Fruit fly (Drosophila melanogaster): Measurements from ENCODE around the gene Gel.

- TF ChIP-seq gl (tag; optimal IDR thresholded peaks at IDR 0.05): no peak
- no peak for TF ChIP-seq rn (GFP tag; IDR thresholded peaks at IDR 0.05)
- TF ChIP-seq Pif1A (GFP tag; optimal IDR thresholded peaks at IDR 0.05): no peak
- no peak for TF ChIP-seq CG15710 (tag; optimal IDR thresholded peaks at IDR 0.05)
- no peak for TF ChIP-seq Ets98B (GFP tag; IDR thresholded peaks at IDR 0.05)
- no peak for TF ChIP-seq CG4496 (GFP tag; IDR thresholded peaks at IDR 0.05)
- no peak for TF ChIP-seq CG32121 (GFP tag; IDR thresholded peaks at IDR 0.05)
- no peak for TF ChIP-seq CG14655 (GFP tag; optimal IDR thresholded peaks at IDR 0.05)
- no peak for TF ChIP-seq CG13204 (GFP tag; optimal IDR thresholded peaks at IDR 0.05)
- TF ChIP-seq Snoo (tag; optimal IDR thresholded peaks at IDR 0.05): no peak
- TF ChIP-seq EcR (GFP tag; optimal IDR thresholded peaks at IDR 0.05): no peak
- no peak for TF ChIP-seq CG17806 (tag; optimal IDR thresholded peaks at IDR 0.05)
Observed at dm6 chr3R:4190160-4190559, 44.9 kb upstream of the Gel start, which contains the start of gene Dsk.

All from whole organism, pupa.